Worm (Caenorhabditis elegans) whole organism, L4/young adult: ENCODE results near the gene oma-1.

Experiments used
- dao-5 ChIP-seq: sonication (generic microtip); optimal IDR thresholded peaks from 2 replicates; lab custom pipeline; 2016; ENCODE audit warnings: missing genotype, missing genetic modification characterization, moderate library complexity, missing compliant biosample characterization
- him-1 ChIP-seq: sonication (generic microtip); optimal IDR thresholded peaks from 2 replicates; lab custom pipeline; 2016; ENCODE audit warnings: missing genotype, missing genetic modification reagents, missing genetic modification characterization, missing compliant biosample characterization

ce11 chrIV:8873847-8874246 lies 14.9 kb upstream of the oma-1 start, which contains the start of gene hdl-2:
- TF ChIP-seq dao-5 (no peak), him-1 (tag; lab: Kevin White, UChicago) (no peak)
